Fruit fly (Drosophila melanogaster) whole organism, adult: ENCODE results near the gene CG13021.

Experiments
- CG1620 ChIP-seq: fragments of 200-800 bp; sonication (Bioruptor generic); optimal IDR thresholded peaks from 2 replicates; lab custom pipeline; 2016; ENCODE audit warnings: missing biosample characterization, missing genetic modification characterization
- CG5204 ChIP-seq: fragments of 200-800 bp; sonication (Bioruptor generic); optimal IDR thresholded peaks from 2 replicates; lab custom pipeline; 2016; ENCODE audit warnings: missing biosample characterization, missing genetic modification characterization
- CG7045 ChIP-seq: fragments of 200-800 bp; sonication (Bioruptor generic); optimal IDR thresholded peaks from 2 replicates; lab custom pipeline; 2017; ENCODE audit warnings: missing biosample characterization, mild to moderate bottlenecking, missing genetic modification characterization
- CG7101 ChIP-seq: fragments of 200-800 bp; sonication (Bioruptor generic); optimal IDR thresholded peaks from 2 replicates; lab custom pipeline; 2018; ENCODE audit warnings: missing biosample characterization, mild to moderate bottlenecking, missing genetic modification characterization, moderate library complexity
- Clk ChIP-seq: fragments of 200-800 bp; sonication (Bioruptor generic); optimal IDR thresholded peaks from 2 replicates; lab custom pipeline; 2017; ENCODE audit warnings: missing biosample characterization, missing genetic modification characterization
- Crg-1 ChIP-seq: fragments of 200-800 bp; sonication (Bioruptor generic); optimal IDR thresholded peaks from 2 replicates; lab custom pipeline; 2016; ENCODE audit warnings: missing biosample characterization, missing genetic modification characterization
- bab1 ChIP-seq: fragments of 200-800 bp; sonication (Bioruptor generic); optimal IDR thresholded peaks from 3 replicates; lab custom pipeline; 2019; ENCODE audit warnings: missing biosample characterization, mild to moderate bottlenecking, missing genetic modification characterization, moderate library complexity
- cic ChIP-seq: fragments of 200-800 bp; sonication (Bioruptor generic); optimal IDR thresholded peaks from 2 replicates; lab custom pipeline; 2017; ENCODE audit warnings: missing biosample characterization, mild to moderate bottlenecking, missing genetic modification characterization, moderate library complexity
- kay ChIP-seq: fragments of 200-800 bp; sonication (Bioruptor generic); peaks from one replicate; lab custom pipeline; 2016; ENCODE audit warnings: missing biosample characterization, missing genetic modification characterization, borderline replicate concordance
- ovo ChIP-seq: fragments of 200-800 bp; sonication (Bioruptor generic); optimal IDR thresholded peaks from 2 replicates; lab custom pipeline; 2016; ENCODE audit warnings: missing biosample characterization, missing genetic modification characterization
- pad ChIP-seq: fragments of 200-800 bp; sonication (Bioruptor generic); optimal IDR thresholded peaks from 3 replicates; lab custom pipeline; 2017; ENCODE audit warnings: missing biosample characterization, missing genetic modification characterization, mild to moderate bottlenecking, moderate library complexity, missing genetic modification reagents
- tj ChIP-seq: fragments of 200-800 bp; sonication (Bioruptor generic); optimal IDR thresholded peaks from 3 replicates; lab custom pipeline; 2017; ENCODE audit warnings: missing biosample characterization, mild to moderate bottlenecking, missing genetic modification characterization, moderate library complexity
- toe ChIP-seq: fragments of 200-800 bp; sonication (Bioruptor generic); optimal IDR thresholded peaks from 2 replicates; lab custom pipeline; 2016; ENCODE audit warnings: missing biosample characterization, missing genetic modification characterization

DNA sequence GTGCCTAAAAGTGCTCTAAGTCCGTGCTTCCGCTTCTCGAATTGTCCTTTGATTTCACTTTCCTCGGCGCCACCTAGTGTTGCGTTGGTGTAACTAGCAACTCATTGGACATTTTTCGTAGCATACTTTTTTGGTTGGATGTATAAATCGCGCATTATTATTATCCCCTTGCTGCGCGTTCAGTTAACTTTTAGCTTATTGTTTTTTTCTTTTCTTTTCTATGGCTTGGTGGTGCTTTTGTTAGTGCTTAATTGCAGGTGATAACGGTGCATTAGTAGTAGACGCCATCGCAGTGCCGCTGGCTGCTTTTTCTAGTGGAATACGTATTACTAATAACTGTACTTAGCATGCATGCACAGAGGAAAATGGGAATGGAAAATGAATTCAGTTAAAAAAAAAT is 33.1 kb upstream of the CG13021 start:
- TF ChIP-seq toe: peak; percentile 19
- TF ChIP-seq CG5204 (GFP tag; lab: Kevin White, UChicago): no peak
- TF ChIP-seq bab1: peak; percentile 37
- peak; percentile 9 for TF ChIP-seq Crg-1 (GFP tag; lab: Kevin White, UChicago)
- TF ChIP-seq Clk (GFP tag; lab: Kevin White, UChicago): no peak
- TF ChIP-seq pad: peak; percentile 76
- TF ChIP-seq kay: no peak
- no peak for TF ChIP-seq CG1620 (GFP tag; lab: Kevin White, UChicago)
- no peak for TF ChIP-seq CG7045 (GFP tag; lab: Kevin White, UChicago)
- TF ChIP-seq tj (GFP tag; lab: Kevin White, UChicago): peak; percentile 40
- peak; percentile 72 for TF ChIP-seq ovo (GFP tag; lab: Kevin White, UChicago)
- peak; percentile 67 for TF ChIP-seq cic (GFP tag; lab: Kevin White, UChicago)
- peak; percentile 37 for TF ChIP-seq CG7101 (tag; lab: Kevin White, UChicago)
